Worm (Caenorhabditis elegans) whole organism, late embryonic: Measurements from ENCODE around the gene nspd-2.
A peak's percentile ranks its signal among the peaks of the same experiment; 100 is the strongest.

Experiments
- F13H6.1 ChIP-seq: sonication (generic microtip); optimal IDR thresholded peaks from 2 replicates; lab custom pipeline; 2016; ENCODE audit warnings: missing genetic modification characterization, missing compliant biosample characterization
- K02D7.2 ChIP-seq: sonication (generic microtip); optimal IDR thresholded peaks from 2 replicates; lab custom pipeline; 2017; ENCODE audit warnings: mild to moderate bottlenecking, missing genetic modification characterization, missing compliant biosample characterization
- T23F11.4 ChIP-seq: fragments of 200-800 bp; sonication (Bioruptor generic); optimal IDR thresholded peaks from 2 replicates; lab custom pipeline; 2018; ENCODE audit warnings: mild to moderate bottlenecking, missing genetic modification characterization, missing compliant biosample characterization
- ahr-1 ChIP-seq: sonication (generic microtip); optimal IDR thresholded peaks from 2 replicates; lab custom pipeline; 2016; ENCODE audit warnings: missing genetic modification characterization, missing compliant biosample characterization
- ama-1 ChIP-seq: fragments of 150-350 bp; optimal IDR thresholded peaks from 2 replicates; lab custom pipeline; 2014
- ceh-18 ChIP-seq: sonication (generic microtip); optimal IDR thresholded peaks from 2 replicates; lab custom pipeline; 2016; ENCODE audit warnings: missing genetic modification characterization, missing compliant biosample characterization
- ceh-19 ChIP-seq: fragments of 200-800 bp; sonication (Bioruptor generic); optimal IDR thresholded peaks from 2 replicates; lab custom pipeline; 2018; ENCODE audit warnings: mild to moderate bottlenecking, missing genetic modification characterization, missing compliant biosample characterization
- ceh-2 ChIP-seq: sonication (generic microtip); optimal IDR thresholded peaks from 2 replicates; lab custom pipeline; 2016; ENCODE audit warnings: missing genotype, missing genetic modification characterization, missing compliant biosample characterization
- ceh-31 ChIP-seq: sonication (generic microtip); optimal IDR thresholded peaks from 2 replicates; lab custom pipeline; 2016; ENCODE audit warnings: missing genetic modification characterization, missing compliant biosample characterization
- ceh-34 ChIP-seq: sonication (generic microtip); optimal IDR thresholded peaks from 2 replicates; lab custom pipeline; 2016; ENCODE audit warnings: mild to moderate bottlenecking, missing genetic modification characterization, missing compliant biosample characterization
- ceh-48 ChIP-seq: sonication (generic microtip); optimal IDR thresholded peaks from 2 replicates; lab custom pipeline; 2016; ENCODE audit warnings: missing genetic modification characterization, inconsistent platforms, missing compliant biosample characterization
- ceh-9 ChIP-seq: sonication (generic microtip); optimal IDR thresholded peaks from 2 replicates; lab custom pipeline; 2016; ENCODE audit warnings: mild to moderate bottlenecking, missing genetic modification characterization, inconsistent platforms, missing compliant biosample characterization
- dmd-4 ChIP-seq: sonication (generic microtip); optimal IDR thresholded peaks from 2 replicates; lab custom pipeline; 2016; ENCODE audit warnings: borderline replicate concordance, missing genetic modification characterization, missing compliant biosample characterization
- dve-1 ChIP-seq: sonication (generic microtip); optimal IDR thresholded peaks from 2 replicates; lab custom pipeline; 2017; ENCODE audit warnings: antibody characterized with exemption, mild to moderate bottlenecking, missing genetic modification characterization, missing compliant biosample characterization
- ets-4 ChIP-seq: sonication (generic microtip); optimal IDR thresholded peaks from 2 replicates; lab custom pipeline; 2016; ENCODE audit warnings: missing genetic modification characterization, missing compliant biosample characterization
- fax-1 ChIP-seq: sonication (generic microtip); optimal IDR thresholded peaks from 2 replicates; lab custom pipeline; 2016; ENCODE audit warnings: missing genotype, missing genetic modification characterization, missing compliant biosample characterization
- hlh-15 ChIP-seq: sonication (generic microtip); optimal IDR thresholded peaks from 2 replicates; lab custom pipeline; 2016; ENCODE audit warnings: missing genetic modification characterization, missing compliant biosample characterization
- hlh-6 ChIP-seq: sonication (generic microtip); optimal IDR thresholded peaks from 2 replicates; lab custom pipeline; 2016; ENCODE audit warnings: missing genotype, missing genetic modification characterization, missing compliant biosample characterization
- lin-11 ChIP-seq: fragments of 200-800 bp; sonication (Bioruptor generic); optimal IDR thresholded peaks from 2 replicates; lab custom pipeline; 2018; ENCODE audit warnings: mild to moderate bottlenecking, missing genetic modification characterization, missing compliant biosample characterization
- madf-2 ChIP-seq: sonication (generic microtip); optimal IDR thresholded peaks from 2 replicates; lab custom pipeline; 2017; ENCODE audit warnings: missing genetic modification characterization, missing compliant biosample characterization
- nfya-1 ChIP-seq: sonication (generic microtip); optimal IDR thresholded peaks from 2 replicates; lab custom pipeline; 2017; ENCODE audit warnings: missing genetic modification characterization, mild to moderate bottlenecking, missing compliant biosample characterization, antibody characterized with exemption, moderate library complexity
- nhr-11 ChIP-seq: fragments of 150-350 bp; optimal IDR thresholded peaks from 2 replicates; lab custom pipeline; 2014; ENCODE audit warnings: missing biosample characterization, missing genetic modification characterization
- pat-9 ChIP-seq: fragments of 200-800 bp; sonication (Bioruptor generic); optimal IDR thresholded peaks from 2 replicates; lab custom pipeline; 2018; ENCODE audit warnings: mild to moderate bottlenecking, missing genetic modification characterization, moderate library complexity, missing compliant biosample characterization
- pha-4 ChIP-seq: fragments of 150-350 bp; optimal IDR thresholded peaks from 2 replicates; lab custom pipeline; 2018; ENCODE audit warnings: missing biosample characterization, missing genetic modification reagents, missing genetic modification characterization
- pros-1 ChIP-seq: fragments of 150-350 bp; optimal IDR thresholded peaks from 2 replicates; lab custom pipeline; 2014; ENCODE audit warnings: missing biosample characterization, missing genetic modification reagents, missing genetic modification characterization
- ref-2 ChIP-seq: sonication (generic microtip); optimal IDR thresholded peaks from 2 replicates; lab custom pipeline; 2016; ENCODE audit warnings: missing genetic modification characterization, missing compliant biosample characterization
- rnt-1 ChIP-seq: sonication (generic microtip); optimal IDR thresholded peaks from 2 replicates; lab custom pipeline; 2016; ENCODE audit warnings: missing genetic modification characterization, missing compliant biosample characterization
- sox-2 ChIP-seq: fragments of 200-800 bp; sonication (Bioruptor generic); IDR thresholded peaks from 2 replicates; pipeline ENCODE4 v1.3.6; 2022; ENCODE audit warnings: missing genetic modification reagents, missing genetic modification characterization, missing compliant biosample characterization
- tbx-2 ChIP-seq: sonication (generic microtip); optimal IDR thresholded peaks from 2 replicates; lab custom pipeline; 2016; ENCODE audit warnings: missing genetic modification characterization, missing compliant biosample characterization
- tbx-7 ChIP-seq: sonication (generic microtip); optimal IDR thresholded peaks from 2 replicates; lab custom pipeline; 2016; ENCODE audit warnings: missing genotype, missing genetic modification characterization, missing compliant biosample characterization
- unc-55 ChIP-seq: sonication (generic microtip); optimal IDR thresholded peaks from 2 replicates; lab custom pipeline; 2017; ENCODE audit warnings: missing biosample characterization, missing genetic modification reagents, missing genetic modification characterization
- zip-5 ChIP-seq: sonication (generic microtip); optimal IDR thresholded peaks from 2 replicates; lab custom pipeline; 2016; ENCODE audit warnings: missing genetic modification characterization, missing compliant biosample characterization
- ztf-16 ChIP-seq: sonication (generic microtip); optimal IDR thresholded peaks from 2 replicates; lab custom pipeline; 2017; ENCODE audit warnings: missing genetic modification characterization, missing compliant biosample characterization

Gene nspd-2

DNA sequence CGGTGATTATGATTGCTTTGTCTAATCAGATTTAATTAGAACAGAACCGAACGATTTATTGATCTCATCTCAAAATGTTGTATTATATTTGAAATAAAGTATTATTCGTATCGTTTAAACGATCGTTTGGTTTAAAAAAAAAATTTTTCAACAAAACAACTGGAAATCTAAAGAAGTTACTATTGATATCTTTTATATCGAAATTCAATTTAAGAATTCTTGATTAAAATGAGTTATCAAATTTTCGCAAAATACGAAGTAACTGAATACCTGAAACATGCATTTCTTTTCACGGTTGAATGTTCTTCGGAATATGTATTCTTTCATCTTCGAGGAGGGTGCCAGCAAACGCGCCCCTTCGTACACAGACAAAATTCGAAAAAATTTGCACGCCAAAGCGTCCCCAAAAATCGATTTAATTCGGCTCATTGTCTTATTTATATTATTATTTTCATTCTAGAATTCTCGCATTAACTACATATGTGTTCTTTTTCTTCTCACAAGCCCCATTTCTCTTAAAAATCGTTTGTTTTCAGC, 14.2 kb downstream of the nspd-2 start, which contains the start of gene npp-1 (continued):
- no peak for TF ChIP-seq rnt-1 (tag; lab: Kevin White, UChicago)
- no peak for TF ChIP-seq ahr-1 (tag; lab: Kevin White, UChicago)
- TF ChIP-seq dve-1: no peak
- no peak for TF ChIP-seq pros-1
- no peak for TF ChIP-seq tbx-7 (tag; lab: Kevin White, UChicago)
- no peak for TF ChIP-seq ceh-9 (tag; lab: Kevin White, UChicago)
- no peak for TF ChIP-seq pha-4
- TF ChIP-seq ztf-16 (tag; lab: Kevin White, UChicago): no peak
- TF ChIP-seq pat-9 (tag; lab: Kevin White, UChicago): no peak
- peak; percentile 12 for TF ChIP-seq ets-4 (tag; lab: Kevin White, UChicago)
- no peak for TF ChIP-seq T23F11.4
- peak; percentile 38 for TF ChIP-seq ceh-48
- TF ChIP-seq hlh-15 (tag; lab: Kevin White, UChicago): no peak
- TF ChIP-seq nhr-11: no peak
- no peak for TF ChIP-seq madf-2 (tag; lab: Kevin White, UChicago)
- TF ChIP-seq hlh-6: no peak
- TF ChIP-seq lin-11 (tag; lab: Kevin White, UChicago): no peak
- TF ChIP-seq ceh-31: peak; percentile 81
- TF ChIP-seq nfya-1 (tag; lab: Kevin White, UChicago): peak; percentile 14
- no peak for TF ChIP-seq K02D7.2 (tag; lab: Kevin White, UChicago)
- peak; percentile 29 for TF ChIP-seq zip-5
- TF ChIP-seq unc-55 (GFP tag; lab: Kevin White, UChicago): no peak
- TF ChIP-seq ref-2 (tag; lab: Kevin White, UChicago): peak; percentile 21
- TF ChIP-seq, all 69 proteins: peak for 13

- TF ChIP-seq ceh-19: no peak
- no peak for TF ChIP-seq nhr-11
- TF ChIP-seq tbx-7 (tag; lab: Kevin White, UChicago): no peak
- no peak for TF ChIP-seq ceh-2 (tag; lab: Kevin White, UChicago)
- no peak for TF ChIP-seq dmd-4 (tag; lab: Kevin White, UChicago)
- TF ChIP-seq T23F11.4: no peak
- no peak for TF ChIP-seq ceh-18 (tag; lab: Kevin White, UChicago)
- TF ChIP-seq ceh-9 (tag; lab: Kevin White, UChicago): no peak
- TF ChIP-seq ceh-34 (tag; lab: Kevin White, UChicago): no peak
Observed at ce11 chrIV:9858970-9859369, 15.1 kb downstream of the nspd-2 start.

DNA sequence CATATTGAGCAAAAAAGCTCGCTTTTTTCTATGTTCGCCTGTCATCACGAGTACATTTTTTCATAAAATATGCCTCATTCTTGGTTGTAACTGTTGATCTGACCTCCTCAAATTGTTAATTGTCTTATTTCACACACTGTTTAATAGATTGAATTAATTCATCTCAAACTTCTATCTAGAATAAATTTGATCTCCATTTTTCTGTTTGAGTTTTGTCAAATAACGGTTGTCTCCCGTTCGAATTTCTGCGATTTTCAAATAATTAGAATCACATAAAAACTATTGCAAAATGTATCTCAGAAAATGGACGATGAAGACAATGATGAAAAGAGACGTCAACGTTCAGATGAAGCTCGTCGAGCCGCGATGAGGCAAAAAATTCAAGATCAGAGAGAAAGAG, 18.1 kb downstream of the nspd-2 start, which contains the start of gene K07F5.14:
K07F5.14 (plus strand) TSS at position 301 of the 400 bp plus-strand sequence.
- TF ChIP-seq nhr-11: no peak
- TF ChIP-seq tbx-7 (tag; lab: Kevin White, UChicago): no peak
- no peak for TF ChIP-seq ahr-1 (tag; lab: Kevin White, UChicago)
- TF ChIP-seq ama-1 (lab: Kevin White, UChicago): no peak
- no peak for TF ChIP-seq madf-2 (tag; lab: Kevin White, UChicago)
- TF ChIP-seq tbx-2: no peak
- TF ChIP-seq F13H6.1 (tag; lab: Kevin White, UChicago): no peak
- no peak for TF ChIP-seq ceh-31
- TF ChIP-seq, all 69 proteins: peak for 0

DNA sequence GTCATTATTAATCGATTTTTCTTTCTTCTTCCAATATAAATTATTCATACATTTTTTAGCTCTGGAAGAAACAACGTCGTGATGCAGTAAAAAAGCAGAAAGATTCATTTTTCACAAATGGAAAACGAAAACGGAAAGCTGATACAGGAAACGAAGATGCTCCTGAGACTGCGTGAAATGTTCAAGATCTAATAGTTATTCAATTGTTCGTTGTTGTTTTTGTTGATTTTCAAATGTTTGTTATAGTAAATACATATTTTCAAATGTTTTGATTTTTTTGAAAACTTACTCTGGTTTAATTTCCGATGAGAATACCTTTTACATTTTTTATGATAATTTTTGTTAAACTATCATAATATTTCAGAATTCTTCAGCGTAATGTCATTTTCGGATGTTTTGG, 20.0 kb downstream of the nspd-2 start, which contains the start of gene K07F5.16:
K07F5.16 (plus strand) TSS at position 301 of the 400 bp plus-strand sequence.
- TF ChIP-seq fax-1 (tag; lab: Kevin White, UChicago): no peak

DNA sequence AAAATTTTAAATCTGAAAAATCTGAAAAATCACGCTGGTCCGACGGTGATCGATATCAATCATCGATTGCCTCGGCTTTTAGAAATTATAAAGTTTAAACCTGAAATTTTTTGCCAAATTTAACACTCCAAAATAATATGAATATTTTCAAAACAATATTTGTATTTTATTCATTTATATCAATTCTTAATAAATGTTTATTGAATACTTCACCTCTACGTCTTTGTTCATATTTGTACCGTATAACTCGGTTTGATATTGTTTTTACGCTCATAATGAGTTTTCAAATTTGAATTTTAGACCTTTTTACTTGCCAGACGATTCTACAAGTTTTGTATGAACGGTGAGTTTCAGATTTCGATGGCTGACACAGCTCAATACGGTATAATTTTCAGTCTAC, 20.9 kb downstream of the nspd-2 start, which contains the start of the genes K07F5.15 and K07F5.22:
K07F5.15 (plus strand) TSS at position 301 of the 400 bp plus-strand sequence.
K07F5.22 (plus strand) TSS at position 301 of the 400 bp plus-strand sequence.
- TF ChIP-seq ceh-48 (no peak), ceh-2 (tag; lab: Kevin White, UChicago) (no peak), sox-2 (GFP tag; lab: Robert Waterston, UW) (no peak), pha-4 (no peak), ceh-18 (tag; lab: Kevin White, UChicago) (no peak), ets-4 (tag; lab: Kevin White, UChicago) (no peak)
